Fruit fly (Drosophila melanogaster) whole organism, embryonic: ENCODE measurements around the gene CG13465.

ENCODE experiments used
- BEAF-32 ChIP-seq: fragments of 200-800 bp; sonication (Bioruptor generic); optimal IDR thresholded peaks from 3 replicates; lab custom pipeline; 2017; ENCODE audit warnings: missing biosample characterization, missing genetic modification characterization, mild to moderate bottlenecking, moderate library complexity, missing genetic modification reagents
- CG10267 ChIP-seq: fragments of 200-800 bp; sonication (Bioruptor generic); optimal IDR thresholded peaks from 2 replicates; lab custom pipeline; 2018; ENCODE audit warnings: missing biosample characterization, mild to moderate bottlenecking, missing genetic modification characterization, moderate library complexity
- CG11398 ChIP-seq: fragments of 200-800 bp; sonication (Bioruptor generic); optimal IDR thresholded peaks from 2 replicates; lab custom pipeline; 2016; ENCODE audit warnings: missing biosample characterization, missing genetic modification characterization
- CG12391 ChIP-seq: fragments of 200-800 bp; sonication (Bioruptor generic); optimal IDR thresholded peaks from 3 replicates; lab custom pipeline; 2018; ENCODE audit warnings: missing biosample characterization, mild to moderate bottlenecking, missing genetic modification characterization, moderate library complexity
- CG14710 ChIP-seq: fragments of 200-800 bp; sonication (Bioruptor generic); optimal IDR thresholded peaks from 3 replicates; lab custom pipeline; 2019; ENCODE audit warnings: missing biosample characterization, mild to moderate bottlenecking, missing genetic modification characterization, moderate library complexity
- CG14965 ChIP-seq: fragments of 200-800 bp; sonication (Bioruptor generic); optimal IDR thresholded peaks from 2 replicates; lab custom pipeline; 2016; ENCODE audit warnings: missing biosample characterization, missing genetic modification characterization, borderline replicate concordance
- CG15514 ChIP-seq: fragments of 200-800 bp; sonication (Bioruptor generic); optimal IDR thresholded peaks from 3 replicates; lab custom pipeline; 2017; ENCODE audit warnings: missing biosample characterization, missing genetic modification characterization, mild to moderate bottlenecking, moderate library complexity, missing genetic modification reagents
- CG1603 ChIP-seq: fragments of 200-800 bp; sonication (Bioruptor generic); optimal IDR thresholded peaks from 2 replicates; lab custom pipeline; 2019; ENCODE audit warnings: missing biosample characterization, mild to moderate bottlenecking, missing genetic modification characterization, moderate library complexity
- CG17186 ChIP-seq: fragments of 200-800 bp; sonication (Bioruptor generic); optimal IDR thresholded peaks from 3 replicates; lab custom pipeline; 2017; ENCODE audit warnings: missing biosample characterization, missing genetic modification reagents, missing genetic modification characterization
- CG17829 ChIP-seq: fragments of 200-800 bp; optimal IDR thresholded peaks from 2 replicates; lab custom pipeline; 2019; ENCODE audit warnings: missing biosample characterization, mild to moderate bottlenecking, missing genetic modification characterization, moderate library complexity
- CG18764 ChIP-seq: fragments of 200-800 bp; sonication (Bioruptor generic); optimal IDR thresholded peaks from 3 replicates; lab custom pipeline; 2016; ENCODE audit warnings: missing biosample characterization, missing genetic modification characterization
- CG2116 ChIP-seq: fragments of 200-800 bp; sonication (Bioruptor generic); optimal IDR thresholded peaks from 3 replicates; lab custom pipeline; 2018; ENCODE audit warnings: missing biosample characterization, mild to moderate bottlenecking, missing genetic modification characterization
- CG2199 ChIP-seq: fragments of 200-800 bp; sonication (Bioruptor generic); IDR thresholded peaks from 3 replicates; pipeline ENCODE4 v1.3.6; 2022; ENCODE audit warnings: missing biosample characterization, missing genetic modification characterization
- CG31224 ChIP-seq: fragments of 200-800 bp; sonication (Bioruptor generic); IDR thresholded peaks from 2 replicates; pipeline ENCODE4 v1.3.6; 2022; ENCODE audit warnings: missing biosample characterization, missing genetic modification characterization
- CG32772 ChIP-seq: fragments of 200-800 bp; sonication (Bioruptor generic); IDR thresholded peaks from 2 replicates; pipeline ENCODE4 v1.3.6; 2022; ENCODE audit warnings: missing biosample characterization, missing genetic modification characterization
- CG34224 ChIP-seq: fragments of 200-800 bp; sonication (Bioruptor generic); IDR thresholded peaks from 3 replicates; pipeline ENCODE4 v1.3.6; 2022; ENCODE audit warnings: missing biosample characterization, missing genetic modification characterization; ENCODE audit not compliant: partially characterized antibody
- CG3995 ChIP-seq: fragments of 200-800 bp; sonication (Bioruptor generic); optimal IDR thresholded peaks from 3 replicates; lab custom pipeline; 2016; ENCODE audit warnings: missing biosample characterization, missing genetic modification characterization
- CG4424 ChIP-seq: fragments of 200-800 bp; sonication (Bioruptor generic); optimal IDR thresholded peaks from 3 replicates; lab custom pipeline; 2016; ENCODE audit warnings: missing biosample characterization, missing genetic modification characterization
- CG6791 ChIP-seq: fragments of 200-800 bp; sonication (Bioruptor generic); IDR thresholded peaks from 3 replicates; pipeline ENCODE4 v1.3.6; 2022; ENCODE audit warnings: missing biosample characterization, missing genetic modification characterization; ENCODE audit not compliant: partially characterized antibody
- CG7357 ChIP-seq: fragments of 200-800 bp; sonication (Bioruptor generic); IDR thresholded peaks from 3 replicates; pipeline ENCODE4 v1.3.6; 2022; ENCODE audit warnings: missing biosample characterization, missing genetic modification characterization
- CG7745 ChIP-seq: fragments of 200-800 bp; sonication (Bioruptor generic); optimal IDR thresholded peaks from 2 replicates; lab custom pipeline; 2018; ENCODE audit warnings: missing biosample characterization, mild to moderate bottlenecking, missing genetic modification characterization, moderate library complexity
- CG8290 ChIP-seq, 3 experiments: fragments of 200-800 bp; sonication (Bioruptor generic); optimal IDR thresholded peaks; 2 replicates each; lab custom pipeline; 2016 to 2019; ENCODE audit warnings: missing biosample characterization in 3 of 3, missing genetic modification characterization in 3 of 3, mild to moderate bottlenecking in 2 of 3, moderate library complexity in 1 of 3
- CTCF ChIP-seq: fragments of 200-800 bp; sonication (Bioruptor generic); optimal IDR thresholded peaks from 2 replicates; lab custom pipeline; 2017; ENCODE audit warnings: missing biosample characterization, mild to moderate bottlenecking, missing genetic modification characterization, moderate library complexity
- Doc3 ChIP-seq: fragments of 200-800 bp; sonication (Bioruptor generic); IDR thresholded peaks from 3 replicates; pipeline ENCODE4 v1.3.6; 2022; ENCODE audit warnings: missing biosample characterization, missing genetic modification characterization; ENCODE audit not compliant: partially characterized antibody
- Dref ChIP-seq: fragments of 200-800 bp; sonication (Bioruptor generic); IDR thresholded peaks from 2 replicates; pipeline ENCODE4 v1.3.6; 2022; ENCODE audit warnings: missing biosample characterization, missing genetic modification characterization
- Ets65A ChIP-seq: fragments of 200-800 bp; sonication (Bioruptor generic); peaks from one replicate; lab custom pipeline; 2016; ENCODE audit warnings: missing biosample characterization, missing genetic modification characterization
- Med ChIP-seq: fragments of 200-800 bp; sonication (Bioruptor generic); peaks from one replicate; lab custom pipeline; 2016; ENCODE audit warnings: missing biosample characterization, missing genetic modification characterization, mild to moderate bottlenecking, inconsistent platforms, moderate library complexity
- Myb ChIP-seq: fragments of 200-800 bp; sonication (Bioruptor generic); optimal IDR thresholded peaks from 2 replicates; lab custom pipeline; 2016; ENCODE audit warnings: missing biosample characterization, missing genetic modification characterization
- NC2β ChIP-seq: fragments of 200-800 bp; sonication (Bioruptor generic); optimal IDR thresholded peaks from 2 replicates; lab custom pipeline; 2016; ENCODE audit warnings: missing biosample characterization, missing genetic modification characterization
- Rfx ChIP-seq: fragments of 200-800 bp; sonication (Bioruptor generic); IDR thresholded peaks from 2 replicates; pipeline ENCODE4 v1.3.6; 2022; ENCODE audit warnings: missing biosample characterization, missing genetic modification characterization
- Scr ChIP-seq: fragments of 200-800 bp; sonication (Bioruptor generic); IDR thresholded peaks from 2 replicates; pipeline ENCODE4 v1.3.6; 2022; ENCODE audit warnings: missing biosample characterization, missing genetic modification characterization; ENCODE audit not compliant: partially characterized antibody
- Sox102F ChIP-seq: fragments of 200-800 bp; sonication (Bioruptor generic); optimal IDR thresholded peaks from 2 replicates; lab custom pipeline; 2018; ENCODE audit warnings: missing biosample characterization, mild to moderate bottlenecking, missing genetic modification characterization, moderate library complexity
- Sry-δ ChIP-seq: fragments of 200-800 bp; sonication (Bioruptor generic); optimal IDR thresholded peaks from 2 replicates; lab custom pipeline; 2016; ENCODE audit warnings: missing biosample characterization, missing genetic modification characterization
- ara ChIP-seq: fragments of 200-800 bp; sonication (Bioruptor generic); IDR thresholded peaks from 2 replicates; pipeline ENCODE4 v1.3.6; 2022; ENCODE audit warnings: missing biosample characterization, missing genetic modification characterization
- ato ChIP-seq: fragments of 200-800 bp; sonication (Bioruptor generic); IDR thresholded peaks from 2 replicates; pipeline ENCODE4 v1.3.6; 2022; ENCODE audit warnings: missing biosample characterization, missing genetic modification characterization; ENCODE audit not compliant: partially characterized antibody
- chm ChIP-seq: fragments of 200-800 bp; sonication (Bioruptor generic); IDR thresholded peaks from 2 replicates; pipeline ENCODE4 v1.3.6; 2022; ENCODE audit warnings: missing biosample characterization, missing genetic modification characterization
- dati ChIP-seq: fragments of 200-800 bp; sonication (Bioruptor generic); IDR thresholded peaks from 2 replicates; pipeline ENCODE4 v1.3.6; 2022; ENCODE audit warnings: missing biosample characterization, missing genetic modification characterization
- dimm ChIP-seq: fragments of 200-800 bp; sonication (Bioruptor generic); IDR thresholded peaks from 2 replicates; pipeline ENCODE4 v1.3.6; 2022; ENCODE audit warnings: missing biosample characterization, missing genetic modification characterization
- dysf ChIP-seq: fragments of 200-800 bp; sonication (Bioruptor generic); IDR thresholded peaks from 3 replicates; pipeline ENCODE4 v1.3.6; 2022; ENCODE audit warnings: missing biosample characterization, missing genetic modification characterization
- fd64A ChIP-seq: fragments of 200-800 bp; sonication (Bioruptor generic); optimal IDR thresholded peaks from 3 replicates; lab custom pipeline; 2018; ENCODE audit warnings: missing biosample characterization, mild to moderate bottlenecking, missing genetic modification characterization
- gce ChIP-seq: fragments of 200-800 bp; sonication (Bioruptor generic); IDR thresholded peaks from 3 replicates; pipeline ENCODE4 v1.3.6; 2022; ENCODE audit warnings: missing biosample characterization, missing genetic modification characterization
- knrl ChIP-seq: fragments of 200-800 bp; sonication (Bioruptor generic); IDR thresholded peaks from 3 replicates; pipeline ENCODE4 v1.3.6; 2022; ENCODE audit warnings: missing biosample characterization, missing genetic modification characterization; ENCODE audit not compliant: partially characterized antibody
- sens ChIP-seq: fragments of 200-800 bp; sonication (Bioruptor generic); peaks from one replicate; lab custom pipeline; 2016; ENCODE audit warnings: missing biosample characterization, missing genetic modification characterization
- stwl ChIP-seq: fragments of 200-800 bp; sonication (Bioruptor generic); optimal IDR thresholded peaks from 3 replicates; lab custom pipeline; 2018; ENCODE audit warnings: missing biosample characterization, mild to moderate bottlenecking, missing genetic modification characterization, moderate library complexity
- tll ChIP-seq, 2 experiments: fragments of 200-800 bp in 1 of 2; fragments of >200 bp in 1 of 2; sonication (Bioruptor generic) in 1 of 2; optimal IDR thresholded peaks; 2 replicates each; lab custom pipeline; 2017 to 2019; ENCODE audit warnings: missing biosample characterization in 2 of 2, missing genetic modification characterization in 2 of 2, mild to moderate bottlenecking in 1 of 2, moderate library complexity in 1 of 2
- vnd ChIP-seq: fragments of 200-800 bp; sonication (Bioruptor generic); IDR thresholded peaks from 3 replicates; pipeline ENCODE4 v1.3.6; 2022; ENCODE audit warnings: missing biosample characterization, missing genetic modification characterization; ENCODE audit not compliant: partially characterized antibody
- zen ChIP-seq: fragments of 200-800 bp; sonication (Bioruptor generic); optimal IDR thresholded peaks from 3 replicates; lab custom pipeline; 2018; ENCODE audit warnings: missing biosample characterization, mild to moderate bottlenecking, missing genetic modification characterization, moderate library complexity
- zf30C ChIP-seq: fragments of 200-800 bp; sonication (Bioruptor generic); optimal IDR thresholded peaks from 3 replicates; lab custom pipeline; 2018; ENCODE audit warnings: missing biosample characterization, mild to moderate bottlenecking, missing genetic modification characterization

Gene CG13465

DNA sequence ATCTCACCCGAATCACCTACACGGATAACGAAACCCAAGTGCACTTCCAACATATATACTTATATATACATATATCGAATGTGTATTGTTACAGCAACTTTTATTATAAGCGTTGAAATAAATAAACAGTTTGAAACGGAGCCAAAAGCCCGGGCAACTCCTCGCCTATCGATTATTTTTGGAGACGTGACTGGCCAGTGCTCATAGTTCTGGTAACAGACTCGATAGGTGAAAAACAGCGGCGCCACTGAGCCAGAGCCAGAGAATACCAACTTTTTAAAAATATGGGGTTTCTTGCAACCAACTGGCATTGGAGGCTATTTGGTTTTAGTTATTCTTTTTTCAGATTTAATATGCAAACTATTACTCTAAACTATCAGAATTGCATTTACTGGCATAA is 1.4 kb downstream of the CG13465 start (continued):
- TF ChIP-seq vnd (GFP tag; lab: Robert Waterston, UW) (peak; percentile 45; the same call in 2 of the 3 replicates), CG1603 (tag; lab: Kevin White, UChicago) (peak; percentile 63), dimm (GFP tag; lab: Robert Waterston, UW) (no peak), CG3995 (GFP tag; lab: Kevin White, UChicago) (peak; percentile 88), CG6791 (GFP tag; lab: Robert Waterston, UW) (peak; percentile 80), stwl (tag; lab: Kevin White, UChicago) (peak; percentile 86), BEAF-32 (peak; percentile 70), fd64A (GFP tag; lab: Kevin White, UChicago) (no peak), zen (tag; lab: Kevin White, UChicago) (no peak), CTCF (GFP tag; lab: Kevin White, UChicago) (peak; percentile 97), Doc3 (peak; percentile 45; the same call in 2 of the 3 replicates), CG31224 (GFP tag; lab: Robert Waterston, UW) (no peak), sens (GFP tag; lab: Kevin White, UChicago) (peak; percentile 66), ato (GFP tag; lab: Robert Waterston, UW) (peak; percentile 48; the same call in 1 of the 2 replicates), CG2199 (GFP tag; lab: Robert Waterston, UW) (0 out of 3 replicates have a peak, but pooled peaks have one; percentile 18), CG10267 (tag; lab: Kevin White, UChicago) (peak; percentile 51), Scr (peak; percentile 65), NC2β (GFP tag; lab: Kevin White, UChicago) (peak; percentile 19), CG8290 (GFP tag; optimal IDR thresholded peaks at IDR 0.05; lab: Kevin White, UChicago) (peak; percentile 12), CG8290 (tag; optimal IDR thresholded peaks at IDR 0.05; lab: Kevin White, UChicago) (no peak), CG4424 (GFP tag; lab: Kevin White, UChicago) (no peak), CG17829 (tag; lab: Kevin White, UChicago) (peak; percentile 49), Dref (GFP tag; lab: Robert Waterston, UW) (peak; percentile 93), dati (no peak), Myb (GFP tag; lab: Kevin White, UChicago) (peak; percentile 90), knrl (GFP tag; lab: Robert Waterston, UW) (peak; percentile 64), CG34224 (GFP tag; lab: Robert Waterston, UW) (peak; percentile 55), CG32772 (no peak), Sry-δ (GFP tag; lab: Kevin White, UChicago) (peak; percentile 81), CG17186 (GFP tag; lab: Kevin White, UChicago) (peak; percentile 32), CG7357 (GFP tag; lab: Robert Waterston, UW) (no peak), CG2116 (GFP tag; lab: Kevin White, UChicago) (peak; percentile 96), CG18764 (GFP tag; lab: Kevin White, UChicago) (no peak), CG14710 (tag; lab: Kevin White, UChicago) (peak; percentile 58)

dm6 chr3L:14925602-14926001 is 18.5 kb downstream of the CG13465 start:
- TF ChIP-seq dysf (0 out of 3 replicates have a peak, but pooled peaks have one; percentile 24), Ets65A (GFP tag; lab: Kevin White, UChicago) (peak; percentile 34), Rfx (GFP tag; lab: Robert Waterston, UW) (0 out of 2 replicates have a peak, but pooled peaks have one; percentile 19), chm (no peak), CG15514 (GFP tag; lab: Kevin White, UChicago) (peak; percentile 7), CG7745 (tag; lab: Kevin White, UChicago) (no peak), Med (GFP tag; lab: Kevin White, UChicago) (no peak), Sox102F (GFP tag; lab: Kevin White, UChicago) (no peak), gce (GFP tag; lab: Robert Waterston, UW) (0 out of 3 replicates have a peak, but pooled peaks have one; percentile 9), tll (GFP tag; optimal IDR thresholded peaks at IDR 0.05; lab: Kevin White, UChicago) (no peak), ara (GFP tag; lab: Robert Waterston, UW) (no peak), CG12391 (no peak), CG14965 (GFP tag; lab: Kevin White, UChicago) (peak; percentile 90), CG11398 (GFP tag; lab: Kevin White, UChicago) (no peak), zf30C (GFP tag; lab: Kevin White, UChicago) (peak; percentile 42), CTCF (GFP tag; lab: Kevin White, UChicago) (peak; percentile 82)
